Worm (Caenorhabditis elegans): Measurements from ENCODE around the gene cra-1.

cra-1 gene

ce11 chrIII:6895166-6895565 is 25.9 kb upstream of the cra-1 start (continued):
- TF ChIP-seq dpff-1 (tag; optimal IDR thresholded peaks at IDR 0.05) (no peak), madf-6 (GFP tag; IDR thresholded peaks at IDR 0.05) (peak; percentile 31; the same call in 1 of the 2 replicates), nfya-2 (GFP tag; IDR thresholded peaks at IDR 0.05) (no peak), ama-1 (optimal IDR thresholded peaks at IDR 0.05) (no peak), ama-1 (GFP tag; optimal IDR thresholded peaks at IDR 0.05) (peak in 1 of 2 experiments; percentile 51), unc-62 (GFP tag; optimal IDR thresholded peaks at IDR 0.05) (peak; percentile 85), ets-4 (GFP tag; optimal IDR thresholded peaks at IDR 0.05) (peak; percentile 49), attf-6 (GFP tag; IDR thresholded peaks at IDR 0.05) (no peak), die-1 (tag; optimal IDR thresholded peaks at IDR 0.05) (peak; percentile 8), ztf-26 (tag; optimal IDR thresholded peaks at IDR 0.05) (peak; percentile 31), chd-7 (tag; optimal IDR thresholded peaks at IDR 0.05) (peak; percentile 52), nhr-80 (tag; optimal IDR thresholded peaks at IDR 0.05) (peak; percentile 94), him-1 (tag; optimal IDR thresholded peaks at IDR 0.05) (peak; percentile 28), Y56A3A.18 (GFP tag; IDR thresholded peaks at IDR 0.05) (peak; percentile 72; the same call in 1 of the 2 replicates), dox-1 (GFP tag; IDR thresholded peaks at IDR 0.05) (peak; percentile 47; the same call in 1 of the 2 replicates), mxl-1 (tag; optimal IDR thresholded peaks at IDR 0.05) (no peak), cebp-2 (GFP tag; IDR thresholded peaks at IDR 0.05) (no peak), egrh-3 (GFP tag; IDR thresholded peaks at IDR 0.05) (no peak)

- TF ChIP-seq nfya-2 (GFP tag; IDR thresholded peaks at IDR 0.05) = no peak
- no peak for TF ChIP-seq tbp1 (GFP tag; optimal IDR thresholded peaks at IDR 0.05)
- no peak for TF ChIP-seq B0035.1 (tag; optimal IDR thresholded peaks at IDR 0.05)
- TF ChIP-seq zim-3 (tag; optimal IDR thresholded peaks at IDR 0.05) = no peak
- no peak for TF ChIP-seq F39B2.1 (GFP tag; IDR thresholded peaks at IDR 0.05)
- TF ChIP-seq ceh-27 (GFP tag; optimal IDR thresholded peaks at IDR 0.05) = no peak
- TF ChIP-seq nfyb-1 (GFP tag; IDR thresholded peaks at IDR 0.05) = no peak
- TF ChIP-seq Y56A3A.18 (GFP tag; IDR thresholded peaks at IDR 0.05) = no peak
- TF ChIP-seq fkh-3 (tag; optimal IDR thresholded peaks at IDR 0.05) = no peak
- TF ChIP-seq ekl-4 (GFP tag; IDR thresholded peaks at IDR 0.05) = no peak
- no peak for TF ChIP-seq hlh-26 (GFP tag; conservative IDR thresholded peaks at IDR 0.05)
- no peak for TF ChIP-seq F22D6.2 (tag; optimal IDR thresholded peaks at IDR 0.05)
- TF ChIP-seq egrh-3 (GFP tag; IDR thresholded peaks at IDR 0.05) = no peak
- no peak for TF ChIP-seq F57C9.4 (tag; optimal IDR thresholded peaks at IDR 0.05)
- TF ChIP-seq nhr-27 (tag; optimal IDR thresholded peaks at IDR 0.05) = no peak
- TF ChIP-seq B0019.2 (GFP tag; conservative IDR thresholded peaks at IDR 0.05) = no peak
- TF ChIP-seq hmg-1.2 (GFP tag; IDR thresholded peaks at IDR 0.05) = no peak
- TF ChIP-seq tlf-1 (GFP tag; optimal IDR thresholded peaks at IDR 0.05) = no peak
- TF ChIP-seq attf-5 (GFP tag; optimal IDR thresholded peaks at IDR 0.05) = no peak
- TF ChIP-seq ccch-3 (GFP tag; optimal IDR thresholded peaks at IDR 0.05) = no peak
Measured at ce11 chrIII:6891560-6891959, 22.3 kb upstream of the cra-1 start, which contains the start of gene K04C2.5. K04C2.5 (minus strand) TSS chrIII:6891660.

ce11 chrIII:6888999-6889824 is 20.0 kb upstream of the cra-1 start, which contains the start of the genes brd-1 and K04C2.2:
brd-1 (minus strand) TSS chrIII:6889504.
K04C2.2 (plus strand) TSS chrIII:6889774.
- TF ChIP-seq cebp-1 (GFP tag; IDR thresholded peaks at IDR 0.05) (no peak), cebp-1 (tag; optimal IDR thresholded peaks at IDR 0.05) (no peak), athp-1 (tag; optimal IDR thresholded peaks at IDR 0.05) (no peak), ztf-25 (GFP tag; IDR thresholded peaks at IDR 0.05) (no peak), ceh-100 (GFP tag; IDR thresholded peaks at IDR 0.05) (no peak), F37B4.10 (GFP tag; IDR thresholded peaks at IDR 0.05) (no peak), lin-26 (GFP tag; IDR thresholded peaks at IDR 0.05) (0 out of 2 replicates have a peak, but pooled peaks have one; percentile 27), hlh-12 (tag; optimal IDR thresholded peaks at IDR 0.05) (no peak), dpl-1 (GFP tag; optimal IDR thresholded peaks at IDR 0.05) (peak; percentile 23), snpc-1.1 (tag; optimal IDR thresholded peaks at IDR 0.05; ENCODE audit: insufficient read depth) (no peak), Y95B8A.8 (GFP tag; IDR thresholded peaks at IDR 0.05) (no peak)
